Fruit fly (Drosophila melanogaster): ENCODE results near the gene Atg2.

Gene Atg2

DNA sequence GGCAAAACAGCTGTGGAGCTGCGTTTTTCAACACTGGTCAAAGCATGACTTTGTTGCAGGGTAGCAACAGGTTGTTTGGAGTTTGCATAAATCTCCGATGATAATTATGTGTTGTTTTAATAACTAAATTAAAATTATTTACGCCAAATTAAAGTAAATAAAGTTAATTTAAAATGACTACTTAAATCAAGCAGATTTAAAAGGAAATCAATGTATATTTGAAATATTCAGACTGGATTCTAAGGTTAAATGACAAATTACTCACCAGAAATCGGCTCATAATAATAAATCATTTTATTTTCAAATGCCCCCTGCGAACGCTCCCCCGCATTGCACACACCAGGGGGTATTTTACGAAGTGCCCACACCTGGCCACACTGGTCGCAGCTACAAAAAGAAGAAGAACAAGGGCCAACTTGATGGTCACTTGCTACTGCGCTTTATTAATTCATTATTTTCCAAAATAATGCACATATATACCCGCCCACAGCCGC is at the start of gene Atg2, which contains the start of gene CG12093:
Gene Atg2 (plus strand): TSS at position 371 of the 494 bp plus-strand sequence.
Gene CG12093 (minus strand): TSS at position 40 of the 494 bp plus-strand sequence.
- TF ChIP-seq spab (GFP tag; optimal IDR thresholded peaks at IDR 0.05), result no peak
- peak; percentile 92 for TF ChIP-seq Met (GFP tag; optimal IDR thresholded peaks at IDR 0.05)
- no peak for TF ChIP-seq CG6276 (GFP tag; optimal IDR thresholded peaks at IDR 0.05)
- peak; percentile 93 for TF ChIP-seq Sox15 (GFP tag; optimal IDR thresholded peaks at IDR 0.05)
- TF ChIP-seq CG7368 (GFP tag; optimal IDR thresholded peaks at IDR 0.05), result peak; percentile 87
- peak; percentile 93 for TF ChIP-seq Lpt (GFP tag; optimal IDR thresholded peaks at IDR 0.05)
- TF ChIP-seq CG3032 (tag; optimal IDR thresholded peaks at IDR 0.05), result peak; percentile 97
- TF ChIP-seq pdm3 (GFP tag; optimal IDR thresholded peaks at IDR 0.05), result peak; percentile 95
- peak; percentile 89 for TF ChIP-seq CG8319 (GFP tag; optimal IDR thresholded peaks at IDR 0.05)
- TF ChIP-seq Sox14 (GFP tag; optimal IDR thresholded peaks at IDR 0.05), result peak; percentile 82
- TF ChIP-seq Blimp-1 (GFP tag; optimal IDR thresholded peaks at IDR 0.05), result peak; percentile 75
- TF ChIP-seq Sox102F (GFP tag; optimal IDR thresholded peaks at IDR 0.05), result peak; percentile 91
- peak; percentile 79 for TF ChIP-seq vri (GFP tag; optimal IDR thresholded peaks at IDR 0.05)
- peak; percentile 76 for TF ChIP-seq Eip93F (GFP tag; optimal IDR thresholded peaks at IDR 0.05)
- peak; percentile 90 for TF ChIP-seq CG10669 (GFP tag; optimal IDR thresholded peaks at IDR 0.05)
- TF ChIP-seq Smox (GFP tag; optimal IDR thresholded peaks at IDR 0.05), result peak; percentile 92
- peak; percentile 89 for TF ChIP-seq topi (GFP tag; optimal IDR thresholded peaks at IDR 0.05)
- peak; percentile 94 for TF ChIP-seq CG31627 (GFP tag; optimal IDR thresholded peaks at IDR 0.05)
- TF ChIP-seq acj6 (GFP tag; optimal IDR thresholded peaks at IDR 0.05), result peak; percentile 96
- TF ChIP-seq CG9139 (GFP tag; optimal IDR thresholded peaks at IDR 0.05), result no peak
- peak; percentile 95 for TF ChIP-seq lz (GFP tag; optimal IDR thresholded peaks at IDR 0.05)
- peak; percentile 89 for TF ChIP-seq fd59A (GFP tag; optimal IDR thresholded peaks at IDR 0.05)
- TF ChIP-seq CG8119 (GFP tag; IDR thresholded peaks at IDR 0.05), result peak; percentile 94
- peak; percentile 92 for TF ChIP-seq CG11294 (GFP tag; IDR thresholded peaks at IDR 0.05)
- TF ChIP-seq Hr38 (GFP tag; optimal IDR thresholded peaks at IDR 0.05), result peak; percentile 29
- TF ChIP-seq fkh (GFP tag; optimal IDR thresholded peaks at IDR 0.05), result peak; percentile 76
- TF ChIP-seq CG34406 (GFP tag; optimal IDR thresholded peaks at IDR 0.05), result peak; percentile 95
- peak; percentile 90 for TF ChIP-seq Eip75B (GFP tag; optimal IDR thresholded peaks at IDR 0.05)
- peak; percentile 94 for TF ChIP-seq achi (GFP tag; optimal IDR thresholded peaks at IDR 0.05)
- peak; percentile 95 for TF ChIP-seq CG8632 (GFP tag; optimal IDR thresholded peaks at IDR 0.05)
- peak; percentile 74 for TF ChIP-seq CG11762 (GFP tag; optimal IDR thresholded peaks at IDR 0.05; ENCODE audit: insufficient read depth)
- peak; percentile 95 for TF ChIP-seq eg (GFP tag; IDR thresholded peaks at IDR 0.05)
- peak; percentile 90 for TF ChIP-seq Hr39 (GFP tag; optimal IDR thresholded peaks at IDR 0.05)
- TF ChIP-seq Hr4 (GFP tag; optimal IDR thresholded peaks at IDR 0.05), result peak; percentile 93
- peak; percentile 87 for TF ChIP-seq Gug (GFP tag; IDR thresholded peaks at IDR 0.05)
- peak; percentile 93 for TF ChIP-seq net (GFP tag; optimal IDR thresholded peaks at IDR 0.05)
- TF ChIP-seq CG10631 (GFP tag; optimal IDR thresholded peaks at IDR 0.05), result peak; percentile 96
- peak; percentile 90 for TF ChIP-seq CG11902 (GFP tag; optimal IDR thresholded peaks at IDR 0.05)
- peak; percentile 69 for TF ChIP-seq fd85E (GFP tag; optimal IDR thresholded peaks at IDR 0.05)
- TF ChIP-seq Ets21C (GFP tag; optimal IDR thresholded peaks at IDR 0.05), result peak; percentile 89
- TF ChIP-seq cyc (GFP tag; optimal IDR thresholded peaks at IDR 0.05), result peak; percentile 92
- TF ChIP-seq OdsH (GFP tag; optimal IDR thresholded peaks at IDR 0.05), result peak; percentile 97
- TF ChIP-seq Eip78C (GFP tag), result peak; percentile 96
- TF ChIP-seq CG16779 (tag; optimal IDR thresholded peaks at IDR 0.05), result peak; percentile 75
- peak; percentile 87 to 95 for TF ChIP-seq salr (GFP tag; optimal IDR thresholded peaks at IDR 0.05)
- TF ChIP-seq CG6854 (GFP tag; optimal IDR thresholded peaks at IDR 0.05), result peak; percentile 68
- TF ChIP-seq dsx (GFP tag; optimal IDR thresholded peaks at IDR 0.05; ENCODE audit: poor library complexity, severe bottlenecking), result peak; percentile 98
- TF ChIP-seq esn (GFP tag; optimal IDR thresholded peaks at IDR 0.05), result peak; percentile 95
- peak; percentile 92 for TF ChIP-seq CG6792 (GFP tag; optimal IDR thresholded peaks at IDR 0.05)
- peak; percentile 96 for TF ChIP-seq svp (GFP tag)
- peak; percentile 93 for TF ChIP-seq CG15336 (GFP tag; IDR thresholded peaks at IDR 0.05)
- peak; percentile 82 for TF ChIP-seq CG1621 (tag; optimal IDR thresholded peaks at IDR 0.05)
